Worm (Caenorhabditis elegans) whole organism, early embryonic: ENCODE results near the gene atp-5.

Source experiments
- F13C5.2 ChIP-seq: sonication (generic microtip); optimal IDR thresholded peaks from 2 replicates; lab custom pipeline; 2017; ENCODE audit warnings: mild to moderate bottlenecking, missing genetic modification characterization, inconsistent platforms, missing compliant biosample characterization
- aly-1 ChIP-seq: sonication (generic microtip); optimal IDR thresholded peaks from 2 replicates; lab custom pipeline; 2016; ENCODE audit warnings: missing genetic modification characterization, missing compliant biosample characterization
- ama-1 ChIP-seq: fragments of 150-350 bp; optimal IDR thresholded peaks from 2 replicates; lab custom pipeline; 2014
- ceh-36 ChIP-seq: sonication (generic microtip); optimal IDR thresholded peaks from 2 replicates; lab custom pipeline; 2016; ENCODE audit warnings: missing genetic modification characterization, inconsistent platforms, missing compliant biosample characterization
- hmbx-1 ChIP-seq: sonication (generic microtip); optimal IDR thresholded peaks from 2 replicates; lab custom pipeline; 2016; ENCODE audit warnings: mild to moderate bottlenecking, missing genetic modification characterization, missing compliant biosample characterization
- hmg-4 ChIP-seq: fragments of 200-800 bp; sonication (Bioruptor generic); optimal IDR thresholded peaks from 2 replicates; lab custom pipeline; 2018; ENCODE audit warnings: mild to moderate bottlenecking, missing genetic modification characterization, missing compliant biosample characterization
- pes-1 ChIP-seq: fragments of 200-800 bp; sonication (Bioruptor generic); IDR thresholded peaks from 2 replicates; pipeline ENCODE4 v1.3.6; 2022; ENCODE audit warnings: missing genetic modification reagents, missing genetic modification characterization, missing compliant biosample characterization

- TF ChIP-seq F13C5.2 (tag; lab: Kevin White, UChicago) (no peak), ama-1 (no peak), aly-1 (tag; lab: Kevin White, UChicago) (no peak), hmg-4 (GFP tag; lab: Kevin White, UChicago) (no peak), pes-1 (GFP tag; lab: Robert Waterston, UW) (no peak), hmbx-1 (tag; lab: Kevin White, UChicago) (no peak), ceh-36 (tag; lab: Kevin White, UChicago) (no peak)
Observed at ce11 chrV:11156589-11156988, 32.9 kb upstream of the atp-5 start.
